Fruit fly (Drosophila melanogaster) whole organism, embryonic: ENCODE data around the gene CG9986.

Source experiments
- Ada2b ChIP-seq: fragments of 200-800 bp; sonication (Bioruptor generic); IDR thresholded peaks from 2 replicates; pipeline ENCODE4 v1.3.6; 2022; ENCODE audit warnings: missing biosample characterization, missing genetic modification characterization
- CG11456 ChIP-seq: fragments of 200-800 bp; sonication (Bioruptor generic); IDR thresholded peaks from 3 replicates; pipeline ENCODE4 v1.3.6; 2022; ENCODE audit warnings: missing biosample characterization, missing genetic modification characterization
- CG12071 ChIP-seq: fragments of 200-800 bp; sonication (Bioruptor generic); optimal IDR thresholded peaks from 3 replicates; lab custom pipeline; 2018; ENCODE audit warnings: missing biosample characterization, mild to moderate bottlenecking, missing genetic modification characterization
- CG12299 ChIP-seq: fragments of 200-800 bp; sonication (Bioruptor generic); optimal IDR thresholded peaks from 2 replicates; lab custom pipeline; 2018; ENCODE audit warnings: missing biosample characterization, mild to moderate bottlenecking, missing genetic modification characterization
- CG13123 ChIP-seq: fragments of 200-800 bp; sonication (Bioruptor generic); optimal IDR thresholded peaks from 2 replicates; lab custom pipeline; 2016; ENCODE audit warnings: missing biosample characterization, missing genetic modification characterization
- CG14860 ChIP-seq: fragments of 200-800 bp; sonication (Bioruptor generic); IDR thresholded peaks from 3 replicates; pipeline ENCODE4 v1.3.6; 2022; ENCODE audit warnings: missing biosample characterization, missing genetic modification characterization; ENCODE audit not compliant: partially characterized antibody
- CG1529 ChIP-seq: fragments of 200-800 bp; sonication (Bioruptor generic); optimal IDR thresholded peaks from 3 replicates; lab custom pipeline; 2018; ENCODE audit warnings: missing biosample characterization, missing genetic modification characterization
- CG15601 ChIP-seq: fragments of 200-800 bp; sonication (Bioruptor generic); optimal IDR thresholded peaks from 3 replicates; lab custom pipeline; 2019; ENCODE audit warnings: missing biosample characterization, mild to moderate bottlenecking, missing genetic modification characterization, moderate library complexity
- CG17359 ChIP-seq: fragments of 200-800 bp; sonication (Bioruptor generic); optimal IDR thresholded peaks from 3 replicates; lab custom pipeline; 2018; ENCODE audit warnings: missing biosample characterization, mild to moderate bottlenecking, missing genetic modification characterization, moderate library complexity
- CG18599 ChIP-seq: fragments of 200-800 bp; sonication (Bioruptor generic); optimal IDR thresholded peaks from 3 replicates; lab custom pipeline; 2017; ENCODE audit warnings: missing biosample characterization, missing genetic modification characterization, mild to moderate bottlenecking, moderate library complexity, missing genetic modification reagents
- CG2129 ChIP-seq: fragments of 200-800 bp; sonication (Bioruptor generic); IDR thresholded peaks from 2 replicates; pipeline ENCODE4 v1.3.6; 2022; ENCODE audit warnings: missing biosample characterization, missing genetic modification characterization; ENCODE audit not compliant: partially characterized antibody
- CG2199 ChIP-seq: fragments of 200-800 bp; sonication (Bioruptor generic); IDR thresholded peaks from 3 replicates; pipeline ENCODE4 v1.3.6; 2022; ENCODE audit warnings: missing biosample characterization, missing genetic modification characterization
- CG2875 ChIP-seq: fragments of 200-800 bp; sonication (Bioruptor generic); optimal IDR thresholded peaks from 2 replicates; lab custom pipeline; 2017; ENCODE audit warnings: missing biosample characterization, mild to moderate bottlenecking, missing genetic modification characterization, missing genetic modification reagents
- CG30403 ChIP-seq: fragments of 200-800 bp; sonication (Bioruptor generic); optimal IDR thresholded peaks from 3 replicates; lab custom pipeline; 2016; ENCODE audit warnings: missing biosample characterization, missing genetic modification characterization
- CG31224 ChIP-seq: fragments of 200-800 bp; sonication (Bioruptor generic); IDR thresholded peaks from 2 replicates; pipeline ENCODE4 v1.3.6; 2022; ENCODE audit warnings: missing biosample characterization, missing genetic modification characterization
- CG32767 ChIP-seq: fragments of 200-800 bp; sonication (Bioruptor generic); IDR thresholded peaks from 2 replicates; pipeline ENCODE4 v1.3.6; 2022; ENCODE audit warnings: missing biosample characterization, missing genetic modification characterization
- CG3407 ChIP-seq: fragments of 200-800 bp; sonication (Bioruptor generic); optimal IDR thresholded peaks from 2 replicates; lab custom pipeline; 2018; ENCODE audit warnings: missing biosample characterization, mild to moderate bottlenecking, missing genetic modification characterization
- CG4282 ChIP-seq: fragments of 200-800 bp; sonication (Bioruptor generic); optimal IDR thresholded peaks from 2 replicates; lab custom pipeline; 2016; ENCODE audit warnings: missing biosample characterization, missing genetic modification characterization
- CG4360 ChIP-seq: fragments of 200-800 bp; sonication (Bioruptor generic); IDR thresholded peaks from 2 replicates; pipeline ENCODE4 v1.3.6; 2022; ENCODE audit warnings: missing biosample characterization, missing genetic modification characterization
- CG4707 ChIP-seq: fragments of 200-800 bp; sonication (Bioruptor generic); optimal IDR thresholded peaks from 2 replicates; lab custom pipeline; 2018; ENCODE audit warnings: missing biosample characterization, mild to moderate bottlenecking, missing genetic modification characterization, moderate library complexity
- CG5953 ChIP-seq: fragments of 200-800 bp; sonication (Bioruptor generic); IDR thresholded peaks from 2 replicates; pipeline ENCODE4 v1.3.6; 2022; ENCODE audit warnings: missing biosample characterization, missing genetic modification characterization
- CG7372 ChIP-seq: fragments of 200-800 bp; sonication (Bioruptor generic); IDR thresholded peaks from 2 replicates; pipeline ENCODE4 v1.3.6; 2022; ENCODE audit warnings: missing biosample characterization, missing genetic modification characterization
- CG8388 ChIP-seq: fragments of 200-800 bp; sonication (Bioruptor generic); optimal IDR thresholded peaks from 2 replicates; lab custom pipeline; 2019; ENCODE audit warnings: missing biosample characterization, mild to moderate bottlenecking, missing genetic modification characterization, moderate library complexity
- CG9727 ChIP-seq: fragments of 200-800 bp; sonication (Bioruptor generic); optimal IDR thresholded peaks from 3 replicates; lab custom pipeline; 2017; ENCODE audit warnings: missing biosample characterization, mild to moderate bottlenecking, missing genetic modification characterization
- Dll ChIP-seq: fragments of 200-800 bp; sonication (Bioruptor generic); IDR thresholded peaks from 4 replicates; pipeline ENCODE4 v1.3.6; 2022; ENCODE audit warnings: missing biosample characterization, missing genetic modification characterization; ENCODE audit not compliant: partially characterized antibody
- Dp ChIP-seq: fragments of 200-800 bp; sonication (Bioruptor generic); optimal IDR thresholded peaks from 2 replicates; lab custom pipeline; 2018; ENCODE audit warnings: missing biosample characterization, mild to moderate bottlenecking, missing genetic modification characterization, moderate library complexity
- Fer3 ChIP-seq: fragments of 200-800 bp; sonication (Bioruptor generic); optimal IDR thresholded peaks from 2 replicates; lab custom pipeline; 2018; ENCODE audit warnings: missing biosample characterization, mild to moderate bottlenecking, missing genetic modification characterization, moderate library complexity
- Gsc ChIP-seq: fragments of 200-800 bp; sonication (Bioruptor generic); IDR thresholded peaks from 2 replicates; pipeline ENCODE4 v1.3.6; 2022; ENCODE audit warnings: missing biosample characterization, missing genetic modification characterization
- H2.0 ChIP-seq: fragments of 200-800 bp; sonication (Bioruptor generic); IDR thresholded peaks from 2 replicates; pipeline ENCODE4 v1.3.6; 2022; ENCODE audit warnings: missing biosample characterization, missing genetic modification characterization
- Mrtf ChIP-seq: fragments of 200-800 bp; sonication (Bioruptor generic); IDR thresholded peaks from 3 replicates; pipeline ENCODE4 v1.3.6; 2022; ENCODE audit warnings: missing biosample characterization, missing genetic modification characterization
- Myb ChIP-seq: fragments of 200-800 bp; sonication (Bioruptor generic); optimal IDR thresholded peaks from 2 replicates; lab custom pipeline; 2016; ENCODE audit warnings: missing biosample characterization, missing genetic modification characterization
- NC2α ChIP-seq: fragments of 200-800 bp; sonication (Bioruptor generic); optimal IDR thresholded peaks from 2 replicates; lab custom pipeline; 2016; ENCODE audit warnings: missing biosample characterization, missing genetic modification characterization
- NFAT ChIP-seq: fragments of 200-800 bp; sonication (Bioruptor generic); IDR thresholded peaks from 2 replicates; pipeline ENCODE4 v1.3.6; 2022; ENCODE audit warnings: missing biosample characterization, missing genetic modification characterization
- Six4 ChIP-seq: fragments of 200-800 bp; sonication (Bioruptor generic); optimal IDR thresholded peaks from 2 replicates; lab custom pipeline; 2016; ENCODE audit warnings: missing biosample characterization, missing genetic modification characterization
- Sry-δ ChIP-seq: fragments of 200-800 bp; sonication (Bioruptor generic); optimal IDR thresholded peaks from 2 replicates; lab custom pipeline; 2016; ENCODE audit warnings: missing biosample characterization, missing genetic modification characterization
- cato ChIP-seq: fragments of 200-800 bp; sonication (Bioruptor generic); optimal IDR thresholded peaks from 2 replicates; lab custom pipeline; 2016; ENCODE audit warnings: missing biosample characterization, missing genetic modification characterization, borderline replicate concordance
- crp ChIP-seq, 2 experiments: fragments of 200-800 bp; sonication (Bioruptor generic); optimal IDR thresholded peaks; 2 replicates in 1 of 2; 3 replicates in 1 of 2; lab custom pipeline; 2017; ENCODE audit warnings: missing biosample characterization in 2 of 2, missing genetic modification characterization in 2 of 2, mild to moderate bottlenecking in 1 of 2, moderate library complexity in 1 of 2
- dati ChIP-seq: fragments of 200-800 bp; sonication (Bioruptor generic); IDR thresholded peaks from 2 replicates; pipeline ENCODE4 v1.3.6; 2022; ENCODE audit warnings: missing biosample characterization, missing genetic modification characterization
- exex ChIP-seq: fragments of 200-800 bp; sonication (Bioruptor generic); optimal IDR thresholded peaks from 4 replicates; lab custom pipeline; 2018; ENCODE audit warnings: missing biosample characterization, mild to moderate bottlenecking, missing genetic modification characterization, moderate library complexity
- gsb ChIP-seq: fragments of 200-800 bp; sonication (Bioruptor generic); IDR thresholded peaks from 2 replicates; pipeline ENCODE4 v1.3.6; 2022; ENCODE audit warnings: missing biosample characterization, missing genetic modification characterization
- hth ChIP-seq: fragments of >200 bp; optimal IDR thresholded peaks from 2 replicates; lab custom pipeline; 2017; ENCODE audit warnings: inconsistent platforms
- luna ChIP-seq: fragments of 200-800 bp; sonication (Bioruptor generic); optimal IDR thresholded peaks from 2 replicates; lab custom pipeline; 2016; ENCODE audit warnings: missing biosample characterization, missing genetic modification characterization
- pfk ChIP-seq: fragments of 200-800 bp; sonication (Bioruptor generic); optimal IDR thresholded peaks from 2 replicates; lab custom pipeline; 2018; ENCODE audit warnings: missing biosample characterization, mild to moderate bottlenecking, missing genetic modification characterization, moderate library complexity
- pnt ChIP-seq: fragments of 200-800 bp; sonication (Bioruptor generic); optimal IDR thresholded peaks from 3 replicates; lab custom pipeline; 2016; ENCODE audit warnings: missing biosample characterization, missing genetic modification characterization
- ro ChIP-seq: fragments of 200-800 bp; sonication (Bioruptor generic); IDR thresholded peaks from 2 replicates; pipeline ENCODE4 v1.3.6; 2022; ENCODE audit warnings: missing biosample characterization, missing genetic modification characterization
- row ChIP-seq: fragments of 200-800 bp; sonication (Bioruptor generic); IDR thresholded peaks from 3 replicates; pipeline ENCODE4 v1.3.6; 2022; ENCODE audit warnings: missing biosample characterization, missing genetic modification characterization
- sd ChIP-seq: fragments of 200-800 bp; sonication (Bioruptor generic); optimal IDR thresholded peaks from 3 replicates; lab custom pipeline; 2018; ENCODE audit warnings: missing biosample characterization, mild to moderate bottlenecking, missing genetic modification characterization, moderate library complexity
- tin ChIP-seq: fragments of 200-800 bp; sonication (Bioruptor generic); optimal IDR thresholded peaks from 3 replicates; lab custom pipeline; 2016; ENCODE audit warnings: missing biosample characterization, missing genetic modification characterization
- wdn ChIP-seq: fragments of 200-800 bp; sonication (Bioruptor generic); IDR thresholded peaks from 2 replicates; pipeline ENCODE4 v1.3.6; 2022; ENCODE audit warnings: missing biosample characterization, missing genetic modification characterization

The CG9986 gene

DNA sequence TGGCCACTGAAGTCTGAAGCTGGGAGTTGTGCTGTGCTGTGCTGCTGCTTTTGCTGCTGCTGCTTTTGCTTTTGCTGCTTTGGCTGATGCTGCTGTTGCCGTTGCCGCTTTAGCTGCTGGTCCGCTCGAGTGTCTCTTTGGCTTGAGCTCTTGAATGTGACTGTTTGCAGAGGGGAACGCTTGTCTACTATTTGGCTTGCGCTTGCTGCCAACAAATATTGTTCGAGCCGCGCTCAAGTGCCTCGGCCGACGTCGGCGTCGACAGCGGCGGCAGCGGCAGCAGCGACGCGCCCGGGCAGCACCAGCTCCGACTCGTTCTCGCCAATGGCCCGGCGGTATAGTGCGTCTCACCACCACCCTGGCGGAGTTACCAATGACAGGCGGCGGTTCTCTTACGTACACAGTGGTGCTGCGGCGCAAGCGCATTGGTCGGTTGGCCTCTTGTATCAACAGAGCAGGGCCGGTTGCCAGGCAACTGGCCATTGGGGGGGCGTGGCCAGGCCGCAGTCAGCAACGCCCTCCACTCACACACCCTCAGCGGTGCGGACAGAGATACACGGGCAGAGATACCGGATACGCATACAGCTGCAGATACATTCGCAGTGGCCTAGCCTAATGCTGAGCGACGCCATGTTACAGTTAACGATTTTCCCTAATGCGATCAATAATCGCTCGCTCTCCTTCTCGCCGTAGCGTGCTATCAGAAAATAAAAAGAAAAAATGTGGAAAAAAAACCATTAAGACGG is 20.6 kb upstream of the CG9986 start, which contains the start of gene fkh (continued):
- TF ChIP-seq wdn (GFP tag; lab: Robert Waterston, UW) (peak; percentile 67), CG5953 (GFP tag; lab: Robert Waterston, UW) (peak; percentile 75), CG17359 (tag; lab: Kevin White, UChicago) (peak; percentile 86), Gsc (GFP tag; lab: Robert Waterston, UW) (no peak), crp (GFP tag; optimal IDR thresholded peaks at IDR 0.05; lab: Kevin White, UChicago) (peak in 1 of 2 experiments; percentile 61), ro (no peak), row (GFP tag; lab: Robert Waterston, UW) (no peak; the same call in 2 of the 3 replicates), Myb (GFP tag; lab: Kevin White, UChicago) (peak; percentile 77), CG3407 (peak; percentile 97), dati (no peak), Ada2b (GFP tag; lab: Robert Waterston, UW) (no peak; the same call in 1 of the 2 replicates), cato (GFP tag; lab: Kevin White, UChicago) (peak; percentile 82), tin (GFP tag; lab: Kevin White, UChicago) (peak; percentile 59), CG1529 (GFP tag; lab: Kevin White, UChicago) (peak; percentile 92), NFAT (GFP tag; lab: Robert Waterston, UW) (peak; percentile 55), Dp (GFP tag; lab: Kevin White, UChicago) (peak; percentile 9), CG18599 (GFP tag; lab: Kevin White, UChicago) (peak; percentile 99), pnt (GFP tag; lab: Kevin White, UChicago) (peak; percentile 70), CG9727 (peak; percentile 97), CG14860 (GFP tag; lab: Robert Waterston, UW) (no peak), luna (GFP tag; lab: Kevin White, UChicago) (peak; percentile 41), exex (peak; percentile 56), CG12071 (GFP tag; lab: Kevin White, UChicago) (peak; percentile 98), CG7372 (GFP tag; lab: Robert Waterston, UW) (peak; percentile 41; the same call in 1 of the 2 replicates), CG31224 (GFP tag; lab: Robert Waterston, UW) (peak; percentile 45), Fer3 (tag; lab: Kevin White, UChicago) (peak; percentile 79), CG4707 (GFP tag; lab: Kevin White, UChicago) (peak; percentile 79), CG4360 (GFP tag; lab: Robert Waterston, UW) (peak; percentile 75), CG2129 (GFP tag; lab: Robert Waterston, UW) (no peak), Six4 (peak; percentile 75), Dll (GFP tag; lab: Robert Waterston, UW) (peak; percentile 40; the same call in 2 of the 4 replicates), CG4282 (peak; percentile 87), CG32767 (GFP tag; lab: Robert Waterston, UW) (peak; percentile 88), hth (lab: Kevin White, UChicago) (no peak), H2.0 (GFP tag; lab: Robert Waterston, UW) (0 out of 2 replicates have a peak, but pooled peaks have one; percentile 48), gsb (GFP tag; lab: Robert Waterston, UW) (peak; percentile 68; the same call in 1 of the 2 replicates), pfk (peak; percentile 88), CG8388 (GFP tag; lab: Kevin White, UChicago) (peak; percentile 21), sd (tag; lab: Kevin White, UChicago) (peak; percentile 40), CG15601 (tag; lab: Kevin White, UChicago) (peak; percentile 91), CG12299 (peak; percentile 75), CG30403 (GFP tag; lab: Kevin White, UChicago) (peak; percentile 66), CG11456 (GFP tag; lab: Robert Waterston, UW) (peak; percentile 82), Mrtf (no peak; the same call in 2 of the 3 replicates), CG2199 (GFP tag; lab: Robert Waterston, UW) (0 out of 3 replicates have a peak, but pooled peaks have one; percentile 33), CG2875 (peak; percentile 98), CG13123 (GFP tag; lab: Kevin White, UChicago) (peak; percentile 96), NC2α (peak; percentile 92), Sry-δ (GFP tag; lab: Kevin White, UChicago) (peak; percentile 67)
